In genomic region chr3R:29069208-29070072, dm6 we compare ENCODE assay signal across 1 fruit fly cellular context.
TF ChIP-seq lines count a peak whose summit lies in the region.

No protein-coding gene starts in this region.

TF ChIP-seq in whole organism, embryonic, 481 proteins besides CTCF, POLR2A, EP300 and RAD21 (continued from another document):
- TF ChIP-seq repo (GFP tag; optimal IDR thresholded peaks at IDR 0.05; lab: Kevin White, UChicago), result no peak
- no peak for TF ChIP-seq oc (tag; optimal IDR thresholded peaks at IDR 0.05; lab: Kevin White, UChicago)
- no peak for TF ChIP-seq Rfx (GFP tag; IDR thresholded peaks at IDR 0.05; lab: Robert Waterston, UW)
